Fruit fly (Drosophila melanogaster): ENCODE data around the gene alpha-Man-IIa.
A peak's percentile ranks its signal among the peaks of the same experiment; 100 is the strongest.

alpha-Man-IIa gene

dm6 chr3R:9428189-9428699, 15.9 kb downstream of the alpha-Man-IIa start (continued):
- TF ChIP-seq caup (GFP tag; optimal IDR thresholded peaks at IDR 0.05; ENCODE audit: severe bottlenecking) (peak; percentile 69), ssp (GFP tag; IDR thresholded peaks at IDR 0.05) (no peak), ATbp (GFP tag; optimal IDR thresholded peaks at IDR 0.05) (peak; percentile 71), lola (GFP tag; optimal IDR thresholded peaks at IDR 0.05) (no peak), CG11456 (GFP tag; IDR thresholded peaks at IDR 0.05) (no peak), CG9727 (GFP tag; optimal IDR thresholded peaks at IDR 0.05) (peak; percentile 19), dmrt99B (tag; optimal IDR thresholded peaks at IDR 0.05) (peak; percentile 29), repo (GFP tag; optimal IDR thresholded peaks at IDR 0.05) (no peak), lilli (GFP tag; optimal IDR thresholded peaks at IDR 0.05) (peak; percentile 18), CG7839 (tag; optimal IDR thresholded peaks at IDR 0.05) (peak; percentile 3), CG31388 (GFP tag; optimal IDR thresholded peaks at IDR 0.05) (no peak), zfh1 (GFP tag; IDR thresholded peaks at IDR 0.05) (no peak), nerfin-2 (GFP tag; IDR thresholded peaks at IDR 0.05; ENCODE audit: partially characterized antibody) (no peak), CG1529 (GFP tag; optimal IDR thresholded peaks at IDR 0.05) (peak; percentile 36), Ets97D (GFP tag; optimal IDR thresholded peaks at IDR 0.05) (no peak), CG34376 (GFP tag; optimal IDR thresholded peaks at IDR 0.05) (peak; percentile 87), ato (GFP tag; IDR thresholded peaks at IDR 0.05; ENCODE audit: partially characterized antibody) (no peak), vnd (GFP tag; IDR thresholded peaks at IDR 0.05; ENCODE audit: partially characterized antibody) (0 out of 3 replicates have a peak, but pooled peaks have one; percentile 33), CG7271 (tag; optimal IDR thresholded peaks at IDR 0.05) (no peak), Mes4 (GFP tag; optimal IDR thresholded peaks at IDR 0.05) (no peak), corto (GFP tag; optimal IDR thresholded peaks at IDR 0.05) (peak; percentile 21), crp (GFP tag; optimal IDR thresholded peaks at IDR 0.05) (no peak), Atf-2 (GFP tag; optimal IDR thresholded peaks at IDR 0.05) (no peak), CG1792 (GFP tag; optimal IDR thresholded peaks at IDR 0.05) (no peak), CG7745 (tag; optimal IDR thresholded peaks at IDR 0.05) (peak; percentile 11), CG34422 (GFP tag; IDR thresholded peaks at IDR 0.05) (no peak), CG6254 (GFP tag; optimal IDR thresholded peaks at IDR 0.05) (peak; percentile 59), CG16863 (GFP tag; optimal IDR thresholded peaks at IDR 0.05) (no peak), Fer1 (GFP tag; optimal IDR thresholded peaks at IDR 0.05) (peak; percentile 75), btn (GFP tag; optimal IDR thresholded peaks at IDR 0.05) (no peak), Optix (GFP tag; IDR thresholded peaks at IDR 0.05) (no peak), CG16779 (GFP tag; IDR thresholded peaks at IDR 0.05) (0 out of 2 replicates have a peak, but pooled peaks have one; percentile 30), inv (GFP tag; IDR thresholded peaks at IDR 0.05; ENCODE audit: partially characterized antibody) (no peak), Lim3 (GFP tag; IDR thresholded peaks at IDR 0.05) (no peak), psq (GFP tag; optimal IDR thresholded peaks at IDR 0.05) (peak; percentile 87), da (GFP tag; optimal IDR thresholded peaks at IDR 0.05) (no peak), CG18011 (GFP tag; optimal IDR thresholded peaks at IDR 0.05) (peak; percentile 16), CG4730 (GFP tag; IDR thresholded peaks at IDR 0.05) (no peak), Mad (GFP tag; optimal IDR thresholded peaks at IDR 0.05) (peak; percentile 3), Nf-YC (tag; optimal IDR thresholded peaks at IDR 0.05) (peak; percentile 24), CG10209 (GFP tag; optimal IDR thresholded peaks at IDR 0.05) (peak; percentile 14), cwo (GFP tag; optimal IDR thresholded peaks at IDR 0.05) (peak; percentile 23), ara (GFP tag; IDR thresholded peaks at IDR 0.05) (no peak), Fer2 (tag; optimal IDR thresholded peaks at IDR 0.05) (no peak), run (tag; optimal IDR thresholded peaks at IDR 0.05) (no peak), CG2120 (GFP tag; optimal IDR thresholded peaks at IDR 0.05) (peak; percentile 8), dan (GFP tag; IDR thresholded peaks at IDR 0.05) (no peak), Awh (GFP tag; IDR thresholded peaks at IDR 0.05) (0 out of 2 replicates have a peak, but pooled peaks have one; percentile 18), CG15011 (GFP tag; optimal IDR thresholded peaks at IDR 0.05) (peak; percentile 52), hth (optimal IDR thresholded peaks at IDR 0.05) (no peak)
